Fruit fly (Drosophila melanogaster): ENCODE data around the gene ppk24.

ppk24 gene

dm6 chr3R:31252093-31252962 is 13.2 kb upstream of the ppk24 start, which contains the start of the genes qless and mRpL32:
TSS of gene qless (minus strand) at chr3R:31252608.
TSS of gene mRpL32 (plus strand) at chr3R:31252872.
- TF ChIP-seq pan (optimal IDR thresholded peaks at IDR 0.05) (no peak), EcR (GFP tag; optimal IDR thresholded peaks at IDR 0.05) (no peak), psq (optimal IDR thresholded peaks at IDR 0.05) (no peak), CG8478 (optimal IDR thresholded peaks at IDR 0.05) (no peak), Dll (optimal IDR thresholded peaks at IDR 0.05) (no peak), usp (GFP tag; optimal IDR thresholded peaks at IDR 0.05) (no peak)

- TF ChIP-seq usp (GFP tag; optimal IDR thresholded peaks at IDR 0.05): no peak
- no peak for TF ChIP-seq psq (optimal IDR thresholded peaks at IDR 0.05)
- no peak for TF ChIP-seq pan (optimal IDR thresholded peaks at IDR 0.05)
- TF ChIP-seq CG8478 (optimal IDR thresholded peaks at IDR 0.05): no peak
- no peak for TF ChIP-seq EcR (GFP tag; optimal IDR thresholded peaks at IDR 0.05)
- no peak for TF ChIP-seq Dll (optimal IDR thresholded peaks at IDR 0.05)
Observed at dm6 chr3R:31254808-31255207, 10.7 kb upstream of the ppk24 start, which contains the start of the genes CG1750 and spn-F. TSS of gene CG1750 (minus strand) at chr3R:31254900. TSS of gene spn-F (plus strand) at chr3R:31255127.

- TF ChIP-seq Dll (optimal IDR thresholded peaks at IDR 0.05) (no peak), EcR (GFP tag; optimal IDR thresholded peaks at IDR 0.05) (no peak), psq (optimal IDR thresholded peaks at IDR 0.05) (no peak), usp (GFP tag; optimal IDR thresholded peaks at IDR 0.05) (no peak), pan (optimal IDR thresholded peaks at IDR 0.05) (no peak), CG8478 (optimal IDR thresholded peaks at IDR 0.05) (no peak)
Observed at dm6 chr3R:31257299-31257698, 8.2 kb upstream of the ppk24 start, which contains the start of gene CAH6. TSS of gene CAH6 (plus strand) at chr3R:31257599.

- no peak for TF ChIP-seq psq (optimal IDR thresholded peaks at IDR 0.05)
Observed at dm6 chr3R:31259947-31260346, 5.6 kb upstream of the ppk24 start, which contains the start of gene CAH16. TSS of gene CAH16 (plus strand) at chr3R:31260247.

dm6 chr3R:31262298-31262697 is 3.2 kb upstream of the ppk24 start, which contains the start of gene CAH5:
TSS of gene CAH5 (plus strand) at chr3R:31262598.
- TF ChIP-seq pan (optimal IDR thresholded peaks at IDR 0.05) (no peak), CG8478 (optimal IDR thresholded peaks at IDR 0.05) (no peak), usp (GFP tag; optimal IDR thresholded peaks at IDR 0.05) (no peak), Dll (optimal IDR thresholded peaks at IDR 0.05) (no peak), EcR (GFP tag; optimal IDR thresholded peaks at IDR 0.05) (no peak), psq (optimal IDR thresholded peaks at IDR 0.05) (no peak)

- TF ChIP-seq pan (optimal IDR thresholded peaks at IDR 0.05): no peak
- TF ChIP-seq psq (optimal IDR thresholded peaks at IDR 0.05): no peak
- no peak for TF ChIP-seq EcR (GFP tag; optimal IDR thresholded peaks at IDR 0.05)
- no peak for TF ChIP-seq usp (GFP tag; optimal IDR thresholded peaks at IDR 0.05)
- TF ChIP-seq Dll (optimal IDR thresholded peaks at IDR 0.05): no peak
- TF ChIP-seq CG8478 (optimal IDR thresholded peaks at IDR 0.05): no peak
Observed at dm6 chr3R:31263934-31264333, 1.6 kb upstream of the ppk24 start.

- TF ChIP-seq EcR (GFP tag; optimal IDR thresholded peaks at IDR 0.05) (no peak), usp (GFP tag; optimal IDR thresholded peaks at IDR 0.05) (no peak), pan (optimal IDR thresholded peaks at IDR 0.05) (no peak), Dll (optimal IDR thresholded peaks at IDR 0.05) (no peak), CG8478 (optimal IDR thresholded peaks at IDR 0.05) (no peak), psq (optimal IDR thresholded peaks at IDR 0.05) (no peak)
Observed at dm6 chr3R:31270783-31271427, 5.4 kb downstream of the ppk24 start.

- TF ChIP-seq Dll (optimal IDR thresholded peaks at IDR 0.05) (no peak), usp (GFP tag; optimal IDR thresholded peaks at IDR 0.05) (no peak), pan (optimal IDR thresholded peaks at IDR 0.05) (no peak), EcR (GFP tag; optimal IDR thresholded peaks at IDR 0.05) (no peak), psq (optimal IDR thresholded peaks at IDR 0.05) (no peak), CG8478 (optimal IDR thresholded peaks at IDR 0.05) (no peak)
Observed at dm6 chr3R:31285791-31286190, 20.3 kb downstream of the ppk24 start.

dm6 chr3R:31287522-31287921 is 22.0 kb downstream of the ppk24 start:
- no peak for TF ChIP-seq CG8478 (optimal IDR thresholded peaks at IDR 0.05)
- no peak for TF ChIP-seq EcR (GFP tag; optimal IDR thresholded peaks at IDR 0.05)
- TF ChIP-seq psq (optimal IDR thresholded peaks at IDR 0.05): no peak
- no peak for TF ChIP-seq Dll (optimal IDR thresholded peaks at IDR 0.05)
- no peak for TF ChIP-seq pan (optimal IDR thresholded peaks at IDR 0.05)
- no peak for TF ChIP-seq usp (GFP tag; optimal IDR thresholded peaks at IDR 0.05)

dm6 chr3R:31290195-31290594 is 24.7 kb downstream of the ppk24 start:
- no peak for TF ChIP-seq Dll (optimal IDR thresholded peaks at IDR 0.05)
- TF ChIP-seq pan (optimal IDR thresholded peaks at IDR 0.05): no peak
- no peak for TF ChIP-seq psq (optimal IDR thresholded peaks at IDR 0.05)
- no peak for TF ChIP-seq CG8478 (optimal IDR thresholded peaks at IDR 0.05)
- TF ChIP-seq EcR (GFP tag; optimal IDR thresholded peaks at IDR 0.05): no peak
- TF ChIP-seq usp (GFP tag; optimal IDR thresholded peaks at IDR 0.05): no peak

dm6 chr3R:31295694-31296093 is 30.2 kb downstream of the ppk24 start:
- TF ChIP-seq CG8478 (optimal IDR thresholded peaks at IDR 0.05): no peak
- no peak for TF ChIP-seq psq (optimal IDR thresholded peaks at IDR 0.05)
- TF ChIP-seq EcR (GFP tag; optimal IDR thresholded peaks at IDR 0.05): no peak
- TF ChIP-seq Dll (optimal IDR thresholded peaks at IDR 0.05): no peak
- TF ChIP-seq usp (GFP tag; optimal IDR thresholded peaks at IDR 0.05): no peak
- TF ChIP-seq pan (optimal IDR thresholded peaks at IDR 0.05): no peak

dm6 chr3R:31296989-31297388 is 31.5 kb downstream of the ppk24 start:
- TF ChIP-seq CG8478 (optimal IDR thresholded peaks at IDR 0.05): no peak
- no peak for TF ChIP-seq pan (optimal IDR thresholded peaks at IDR 0.05)
- TF ChIP-seq EcR (GFP tag; optimal IDR thresholded peaks at IDR 0.05): no peak
- TF ChIP-seq usp (GFP tag; optimal IDR thresholded peaks at IDR 0.05): no peak
- TF ChIP-seq psq (optimal IDR thresholded peaks at IDR 0.05): no peak
- no peak for TF ChIP-seq Dll (optimal IDR thresholded peaks at IDR 0.05)

Measured in whole organism.